Worm (Caenorhabditis elegans) whole organism, midembryonic: ENCODE measurements around the gene col-157.
"Not testable (repeated sequence)": the region's sequence is repeated elsewhere in the genome, so short reads cannot be mapped to it uniquely, and the experiment has no call there.

Experiments
- T22C8.4 ChIP-seq: fragments of 200-800 bp; sonication (Bioruptor generic); IDR thresholded peaks from 2 replicates; pipeline ENCODE4 v1.3.6; 2022; ENCODE audit warnings: missing genetic modification characterization, missing compliant biosample characterization
- cog-1 ChIP-seq: sonication (generic microtip); optimal IDR thresholded peaks from 2 replicates; lab custom pipeline; 2016; ENCODE audit warnings: missing genetic modification characterization, missing compliant biosample characterization
- flt-1 ChIP-seq: fragments of 200-800 bp; sonication (Bioruptor generic); IDR thresholded peaks from 2 replicates; pipeline ENCODE4 v1.3.6; 2022; ENCODE audit warnings: missing genetic modification characterization, missing compliant biosample characterization
- klf-2 ChIP-seq: fragments of 200-800 bp; sonication (Bioruptor generic); conservative IDR thresholded peaks from 2 replicates; pipeline ENCODE4 v1.3.6; 2022; ENCODE audit warnings: missing genetic modification reagents, missing genetic modification characterization, missing compliant biosample characterization
- med-1 ChIP-seq: sonication (generic microtip); optimal IDR thresholded peaks from 2 replicates; lab custom pipeline; 2017; ENCODE audit warnings: missing genetic modification characterization, mild to moderate bottlenecking, missing compliant biosample characterization, antibody characterized with exemption, missing genetic modification reagents; ENCODE audit not compliant: insufficient read depth
- ref-1 ChIP-seq: fragments of 200-800 bp; sonication (Bioruptor generic); conservative IDR thresholded peaks from 2 replicates; pipeline ENCODE4 v1.3.6; 2022; ENCODE audit warnings: missing genetic modification reagents, missing genetic modification characterization, missing compliant biosample characterization
- tab-1 ChIP-seq: fragments of 200-800 bp; sonication (Bioruptor generic); IDR thresholded peaks from 2 replicates; pipeline ENCODE4 v1.3.6; 2022; ENCODE audit warnings: missing genetic modification characterization, missing compliant biosample characterization
- ztf-23 ChIP-seq: fragments of 200-800 bp; sonication (Bioruptor generic); IDR thresholded peaks from 2 replicates; pipeline ENCODE4 v1.3.6; 2022; ENCODE audit warnings: missing genetic modification reagents, missing genetic modification characterization, missing compliant biosample characterization
- ztf-29 ChIP-seq: fragments of 200-800 bp; sonication (Bioruptor generic); IDR thresholded peaks from 2 replicates; pipeline ENCODE4 v1.3.6; 2022; ENCODE audit warnings: missing genetic modification reagents, missing genetic modification characterization, missing compliant biosample characterization

The col-157 gene

DNA sequence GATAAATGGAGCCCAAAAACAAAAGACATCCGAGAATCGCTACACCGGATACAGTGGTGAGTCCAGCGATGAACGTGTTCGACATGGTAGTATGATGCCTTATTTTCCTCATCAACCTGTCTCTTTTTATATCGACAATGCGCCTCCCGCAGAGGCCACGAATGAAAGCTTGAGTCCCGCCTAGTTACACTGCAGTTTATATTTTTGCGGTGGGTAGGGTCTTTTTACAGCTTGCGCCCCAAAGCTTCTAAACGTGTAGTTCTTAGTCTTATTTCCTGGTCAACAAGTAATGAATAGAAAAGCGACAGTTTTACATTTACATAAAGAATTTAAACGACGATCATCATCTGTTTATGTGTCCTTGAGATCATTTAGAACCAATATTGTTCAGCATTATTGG, 33.6 kb upstream of the col-157 start, which contains the start of gene col-156:
TSS of gene col-156 (minus strand) at position 101 of the 400 bp plus-strand sequence.
- TF ChIP-seq ztf-23 (GFP tag; lab: Robert Waterston, UW): no peak
- TF ChIP-seq tab-1 (GFP tag; lab: Robert Waterston, UW): no peak
- no peak for TF ChIP-seq klf-2 (GFP tag; lab: Robert Waterston, UW)
- TF ChIP-seq cog-1 (tag; lab: Kevin White, UChicago): no peak
- no peak for TF ChIP-seq T22C8.4 (GFP tag; lab: Robert Waterston, UW)
- TF ChIP-seq ztf-29 (GFP tag; lab: Robert Waterston, UW): no peak
- no peak for TF ChIP-seq ref-1 (GFP tag; lab: Robert Waterston, UW)
- no peak for TF ChIP-seq med-1 (GFP tag; lab: Kevin White, UChicago)
- TF ChIP-seq flt-1 (GFP tag; lab: Robert Waterston, UW): no peak

DNA sequence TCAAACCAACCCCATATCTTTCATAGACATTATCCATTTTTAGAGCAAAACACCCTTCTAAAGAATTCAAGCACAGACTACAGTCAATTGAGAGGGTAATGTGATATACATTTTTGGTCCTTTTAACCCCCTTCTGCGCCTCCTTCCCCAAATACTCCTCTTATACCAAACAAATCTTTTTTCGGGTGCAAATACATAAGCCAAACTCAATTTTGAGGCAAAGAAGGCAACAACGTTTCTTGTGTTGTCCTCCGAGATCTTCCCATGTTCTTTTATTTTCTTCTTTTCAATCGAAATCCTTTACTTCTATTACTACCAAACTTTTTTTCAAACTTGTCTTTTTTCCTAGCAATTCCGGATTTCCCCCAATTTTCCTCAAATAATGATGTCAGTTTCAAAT, 28.9 kb upstream of the col-157 start:
- TF ChIP-seq ref-1 (GFP tag; lab: Robert Waterston, UW) (no peak), tab-1 (GFP tag; lab: Robert Waterston, UW) (no peak), ztf-29 (GFP tag; lab: Robert Waterston, UW) (no peak), cog-1 (tag; lab: Kevin White, UChicago) (no peak), ztf-23 (GFP tag; lab: Robert Waterston, UW) (no peak), flt-1 (GFP tag; lab: Robert Waterston, UW) (no peak), T22C8.4 (GFP tag; lab: Robert Waterston, UW) (no peak), klf-2 (GFP tag; lab: Robert Waterston, UW) (no peak), med-1 (GFP tag; lab: Kevin White, UChicago) (no peak)

DNA sequence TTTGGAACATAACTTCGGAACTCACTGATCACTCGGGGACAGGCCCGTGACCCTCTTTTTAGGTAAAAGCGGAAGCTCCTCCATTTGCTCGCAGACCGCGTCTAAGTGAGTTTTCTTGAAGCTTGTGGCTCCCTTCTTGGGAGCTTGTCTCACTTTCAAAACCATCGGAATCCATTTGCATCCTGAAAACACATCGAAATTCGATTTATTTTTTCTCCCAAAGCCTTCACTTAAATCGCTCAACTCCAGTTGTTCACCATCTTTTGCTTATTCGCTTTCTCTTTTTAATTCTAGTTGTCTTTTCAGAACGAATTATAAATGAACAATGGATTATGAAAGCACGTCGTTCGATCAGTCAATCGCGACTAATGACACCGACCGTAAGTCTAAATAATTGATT, 24.6 kb upstream of the col-157 start, which contains the start of gene T11F9.1:
TSS of gene T11F9.1 (plus strand) at position 301 of the 400 bp plus-strand sequence.
- TF ChIP-seq ztf-29 (GFP tag; lab: Robert Waterston, UW): no peak
- no peak for TF ChIP-seq cog-1 (tag; lab: Kevin White, UChicago)
- no peak for TF ChIP-seq flt-1 (GFP tag; lab: Robert Waterston, UW)
- TF ChIP-seq klf-2 (GFP tag; lab: Robert Waterston, UW): no peak
- TF ChIP-seq T22C8.4 (GFP tag; lab: Robert Waterston, UW): no peak
- TF ChIP-seq tab-1 (GFP tag; lab: Robert Waterston, UW): no peak
- no peak for TF ChIP-seq ref-1 (GFP tag; lab: Robert Waterston, UW)
- TF ChIP-seq med-1 (GFP tag; lab: Kevin White, UChicago): no peak

DNA sequence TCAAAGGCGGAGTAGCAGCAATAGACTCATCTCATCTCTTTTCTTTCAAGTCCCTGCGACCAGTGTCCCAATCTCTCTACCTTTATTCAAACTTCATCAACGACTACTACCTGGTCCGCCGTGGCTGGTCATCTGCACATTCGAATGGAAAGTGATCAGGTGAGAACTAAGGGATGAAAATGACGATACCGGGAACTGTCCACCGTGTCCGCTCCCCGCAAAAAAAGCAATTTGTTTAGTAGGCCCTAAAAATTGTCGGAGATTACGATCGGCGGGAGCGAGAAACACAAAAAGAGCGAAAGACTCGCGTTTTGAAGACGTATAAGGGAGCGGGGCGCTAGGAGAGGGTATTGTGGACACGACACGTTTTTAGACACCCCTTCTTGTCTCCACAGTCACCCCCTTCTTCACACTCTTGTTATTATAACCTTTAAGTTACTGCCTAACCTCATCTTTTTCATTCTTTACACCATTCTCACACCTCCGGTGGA, 20.8 kb upstream of the col-157 start, which contains the start of gene zipt-16:
TSS of gene zipt-16 (plus strand) at position 51 of the 491 bp plus-strand sequence.
- TF ChIP-seq ref-1 (GFP tag; lab: Robert Waterston, UW) (no peak), tab-1 (GFP tag; lab: Robert Waterston, UW) (no peak), ztf-29 (GFP tag; lab: Robert Waterston, UW) (no peak), klf-2 (GFP tag; lab: Robert Waterston, UW) (no peak), cog-1 (tag; lab: Kevin White, UChicago) (no peak), ztf-23 (GFP tag; lab: Robert Waterston, UW) (no peak), med-1 (GFP tag; lab: Kevin White, UChicago) (no peak), flt-1 (GFP tag; lab: Robert Waterston, UW) (no peak), T22C8.4 (GFP tag; lab: Robert Waterston, UW) (no peak)

DNA sequence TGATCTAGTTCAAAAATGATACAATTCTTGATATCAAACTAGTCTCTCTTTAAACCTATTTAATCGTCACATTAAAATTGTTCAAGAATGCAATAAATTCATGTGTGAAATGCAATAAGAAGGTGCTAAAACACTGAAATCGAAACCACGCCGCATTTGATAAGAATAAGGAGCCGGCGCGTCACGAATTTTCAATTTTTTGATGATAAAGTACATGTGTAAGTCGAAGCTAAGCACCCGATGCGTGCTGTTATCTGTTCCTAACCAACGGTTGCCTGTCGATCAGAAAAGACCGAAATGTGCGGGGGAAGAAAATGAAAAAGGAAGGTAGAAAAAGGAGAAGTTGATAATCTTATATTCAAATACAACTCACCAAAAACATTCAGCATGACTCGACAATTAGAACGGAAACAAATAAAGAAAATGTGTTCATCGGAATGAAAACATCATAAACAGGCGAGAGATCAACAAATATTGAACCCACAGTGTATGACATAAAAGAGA, 13.6 kb upstream of the col-157 start, which contains the start of gene aat-6:
TSS of gene aat-6 (minus strand) at position 454 of the 504 bp plus-strand sequence.
- no peak for TF ChIP-seq klf-2 (GFP tag; lab: Robert Waterston, UW)
- TF ChIP-seq T22C8.4 (GFP tag; lab: Robert Waterston, UW): no peak
- TF ChIP-seq cog-1 (tag; lab: Kevin White, UChicago): no peak
- no peak for TF ChIP-seq med-1 (GFP tag; lab: Kevin White, UChicago)
- TF ChIP-seq ref-1 (GFP tag; lab: Robert Waterston, UW): no peak
- no peak for TF ChIP-seq tab-1 (GFP tag; lab: Robert Waterston, UW)
- TF ChIP-seq ztf-29 (GFP tag; lab: Robert Waterston, UW): no peak
- no peak for TF ChIP-seq ztf-23 (GFP tag; lab: Robert Waterston, UW)
- TF ChIP-seq flt-1 (GFP tag; lab: Robert Waterston, UW): no peak

DNA sequence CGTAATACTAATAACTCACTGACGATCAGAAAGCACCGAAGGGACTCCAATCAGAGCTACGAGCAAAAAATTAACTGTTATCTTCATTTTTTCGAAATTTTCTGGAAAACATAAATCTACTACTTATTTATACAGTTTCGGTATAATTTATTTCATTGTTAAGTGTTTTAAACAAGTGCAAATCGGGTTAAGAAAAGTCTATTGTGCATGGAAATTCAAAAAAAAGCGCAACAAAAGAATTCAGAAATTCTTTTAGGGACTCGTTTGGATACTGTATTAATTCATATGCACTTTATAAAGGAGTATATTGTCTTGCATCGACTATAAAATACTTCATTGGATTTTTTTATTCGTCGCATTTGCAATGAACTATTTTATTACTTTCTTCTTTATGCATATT, 11.6 kb upstream of the col-157 start, which contains the start of the genes nas-20 and nas-21:
TSS of gene nas-20 (minus strand) at position 101 of the 400 bp plus-strand sequence.
TSS of gene nas-21 (plus strand) at position 356 of the 400 bp plus-strand sequence.
- TF ChIP-seq ztf-29 (GFP tag; lab: Robert Waterston, UW) (no peak), cog-1 (tag; lab: Kevin White, UChicago) (no peak), ref-1 (GFP tag; lab: Robert Waterston, UW) (no peak), T22C8.4 (GFP tag; lab: Robert Waterston, UW) (no peak), flt-1 (GFP tag; lab: Robert Waterston, UW) (no peak), med-1 (GFP tag; lab: Kevin White, UChicago) (no peak), tab-1 (GFP tag; lab: Robert Waterston, UW) (no peak), klf-2 (GFP tag; lab: Robert Waterston, UW) (no peak), ztf-23 (GFP tag; lab: Robert Waterston, UW) (no peak)

DNA sequence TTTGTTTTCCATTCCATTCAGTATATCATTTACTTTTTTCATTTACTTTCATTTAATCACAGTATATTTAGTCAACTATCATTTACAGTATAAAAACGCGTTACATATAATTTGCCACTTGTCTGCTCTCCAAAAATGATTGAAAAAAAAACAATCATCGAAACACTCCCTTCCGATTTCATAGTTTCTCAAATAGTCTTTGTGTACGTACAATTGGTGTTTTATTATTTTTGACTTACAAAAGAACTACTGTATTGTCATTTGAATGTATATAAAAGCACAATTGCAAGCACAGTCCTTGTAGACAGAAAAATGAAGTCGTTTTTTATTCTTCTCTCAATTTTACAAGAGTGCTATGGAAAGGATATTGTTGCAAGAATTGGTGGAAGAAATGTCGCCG, 9.4 kb upstream of the col-157 start, which contains the start of gene nas-22:
TSS of gene nas-22 (plus strand) at position 301 of the 400 bp plus-strand sequence.
- TF ChIP-seq T22C8.4 (GFP tag; lab: Robert Waterston, UW): no peak

DNA sequence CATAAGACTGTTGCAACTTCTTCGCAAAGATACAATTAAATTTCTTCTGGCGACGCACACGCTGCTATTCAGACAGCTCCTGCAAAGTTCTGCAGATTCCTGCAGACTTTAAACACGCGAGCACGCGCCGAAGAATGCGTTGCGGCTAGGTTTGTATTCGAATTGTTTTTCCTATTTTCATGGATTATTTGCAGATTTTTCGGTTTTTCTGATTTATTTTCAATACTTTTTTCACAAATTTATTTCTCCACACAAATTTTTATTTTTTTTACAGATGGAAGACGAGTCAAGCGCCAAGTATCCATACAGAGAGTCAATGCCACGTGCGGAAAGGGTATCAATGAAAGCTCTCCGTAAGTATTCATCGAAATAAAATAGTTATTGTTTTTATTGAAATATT, 8.2 kb upstream of the col-157 start, which contains the start of gene T11F9.7:
TSS of gene T11F9.7 (plus strand) at position 301 of the 400 bp plus-strand sequence.
- not testable (repeated sequence) for TF ChIP-seq klf-2, tab-1, ref-1 (GFP tag; lab: Robert Waterston, UW)

DNA sequence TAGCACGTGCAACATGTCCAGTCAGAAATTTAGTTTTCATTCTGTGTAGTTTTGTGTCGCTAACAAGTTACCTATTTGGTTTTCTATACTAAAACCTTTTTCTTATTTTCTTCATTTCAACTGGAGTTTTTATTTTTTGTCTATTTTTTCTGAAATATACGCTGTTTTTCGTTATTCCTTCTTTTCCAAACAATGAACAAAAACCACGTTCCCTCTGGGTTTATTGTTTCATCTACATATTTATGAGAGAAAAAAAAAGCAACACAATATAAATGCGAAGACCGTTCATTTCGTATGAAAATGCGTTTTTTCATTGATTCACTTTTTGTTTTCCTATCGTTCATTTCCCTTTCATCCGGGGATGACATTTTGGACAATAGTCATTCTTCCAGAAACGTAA, 4.4 kb upstream of the col-157 start, which contains the start of gene T11F9.22:
TSS of gene T11F9.22 (plus strand) at position 301 of the 400 bp plus-strand sequence.
- TF ChIP-seq med-1 (GFP tag; lab: Kevin White, UChicago) (no peak), flt-1 (GFP tag; lab: Robert Waterston, UW) (no peak), klf-2 (GFP tag; lab: Robert Waterston, UW) (no peak), cog-1 (tag; lab: Kevin White, UChicago) (no peak), ztf-23 (GFP tag; lab: Robert Waterston, UW) (no peak), ztf-29 (GFP tag; lab: Robert Waterston, UW) (no peak), T22C8.4 (GFP tag; lab: Robert Waterston, UW) (no peak), ref-1 (GFP tag; lab: Robert Waterston, UW) (no peak), tab-1 (GFP tag; lab: Robert Waterston, UW) (no peak)
